Fruit fly (Drosophila melanogaster) whole organism, embryonic: ENCODE data around the gene CG13309.

ENCODE experiments used
- CG11398 ChIP-seq: fragments of 200-800 bp; sonication (Bioruptor generic); optimal IDR thresholded peaks from 2 replicates; lab custom pipeline; 2016; ENCODE audit warnings: missing biosample characterization, missing genetic modification characterization
- Dp ChIP-seq: fragments of 200-800 bp; sonication (Bioruptor generic); optimal IDR thresholded peaks from 2 replicates; lab custom pipeline; 2018; ENCODE audit warnings: missing biosample characterization, mild to moderate bottlenecking, missing genetic modification characterization, moderate library complexity
- NFAT ChIP-seq: fragments of 200-800 bp; sonication (Bioruptor generic); IDR thresholded peaks from 2 replicates; pipeline ENCODE4 v1.3.6; 2022; ENCODE audit warnings: missing biosample characterization, missing genetic modification characterization
- Oaz ChIP-seq: fragments of 200-800 bp; sonication (Bioruptor generic); IDR thresholded peaks from 2 replicates; pipeline ENCODE4 v1.3.6; 2022; ENCODE audit warnings: missing biosample characterization, missing genetic modification characterization
- Optix ChIP-seq: fragments of 200-800 bp; sonication (Bioruptor generic); IDR thresholded peaks from 3 replicates; pipeline ENCODE4 v1.3.6; 2022; ENCODE audit warnings: missing biosample characterization, missing genetic modification characterization
- fru ChIP-seq: fragments of >200 bp; optimal IDR thresholded peaks from 2 replicates; lab custom pipeline; 2017
- gsb ChIP-seq: fragments of 200-800 bp; sonication (Bioruptor generic); IDR thresholded peaks from 2 replicates; pipeline ENCODE4 v1.3.6; 2022; ENCODE audit warnings: missing biosample characterization, missing genetic modification characterization
- stwl ChIP-seq: fragments of 200-800 bp; sonication (Bioruptor generic); optimal IDR thresholded peaks from 3 replicates; lab custom pipeline; 2018; ENCODE audit warnings: missing biosample characterization, mild to moderate bottlenecking, missing genetic modification characterization, moderate library complexity

DNA sequence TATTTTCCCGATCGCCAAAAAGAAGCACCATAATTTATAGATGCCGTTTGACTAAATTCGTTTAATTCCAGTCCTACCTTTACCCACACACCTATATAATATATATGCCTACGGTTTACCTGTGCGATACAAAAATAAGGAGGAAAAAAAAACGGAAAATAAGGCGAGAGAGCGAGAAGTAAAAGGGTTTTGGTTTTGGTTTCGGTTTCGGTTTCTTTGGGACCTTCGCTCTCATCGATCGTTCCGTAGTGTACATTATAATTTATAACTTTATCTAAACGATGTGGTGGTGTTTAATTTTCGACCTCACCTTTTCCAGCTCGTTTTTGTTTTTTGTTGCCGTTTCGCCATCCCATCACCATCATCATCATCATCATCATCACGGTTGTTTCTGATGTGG, 15.4 kb downstream of the CG13309 start:
- TF ChIP-seq fru (lab: Kevin White, UChicago) = no peak
- no peak for TF ChIP-seq stwl
- no peak for TF ChIP-seq Oaz (GFP tag; lab: Robert Waterston, UW)
- no peak for TF ChIP-seq gsb (GFP tag; lab: Robert Waterston, UW)
- TF ChIP-seq CG11398 (GFP tag; lab: Kevin White, UChicago) = no peak
- no peak for TF ChIP-seq Optix (GFP tag; lab: Robert Waterston, UW)
- no peak for TF ChIP-seq NFAT (GFP tag; lab: Robert Waterston, UW)
- no peak for TF ChIP-seq Dp (GFP tag; lab: Kevin White, UChicago)
